Worm (Caenorhabditis elegans): ENCODE data around the gene C56G2.5.

Gene C56G2.5

ce11 chrIII:6352459-6352858, 28.4 kb upstream of the C56G2.5 start (continued):
- peak; percentile 47 for TF ChIP-seq F13H6.1 (tag; optimal IDR thresholded peaks at IDR 0.05)
- no peak for TF ChIP-seq mab-5 (tag; optimal IDR thresholded peaks at IDR 0.05)
- TF ChIP-seq nhr-23 (tag; optimal IDR thresholded peaks at IDR 0.05): no peak
- TF ChIP-seq elt-3 (tag; optimal IDR thresholded peaks at IDR 0.05): no peak
- peak in 1 of 2 experiments; percentile 43 for TF ChIP-seq lsy-2 (tag; optimal IDR thresholded peaks at IDR 0.05)
- TF ChIP-seq unc-39 (tag; optimal IDR thresholded peaks at IDR 0.05): no peak
- peak; percentile 34 for TF ChIP-seq unc-55 (GFP tag; optimal IDR thresholded peaks at IDR 0.05)
- no peak for TF ChIP-seq elt-1 (tag; optimal IDR thresholded peaks at IDR 0.05)
- peak; percentile 27 for TF ChIP-seq ama-1 (optimal IDR thresholded peaks at IDR 0.05)
- TF ChIP-seq ztf-4 (tag; optimal IDR thresholded peaks at IDR 0.05): no peak
- no peak for TF ChIP-seq mdl-1 (tag; optimal IDR thresholded peaks at IDR 0.05)
- TF ChIP-seq ceh-16 (tag; optimal IDR thresholded peaks at IDR 0.05): no peak
- TF ChIP-seq lin-39 (tag; optimal IDR thresholded peaks at IDR 0.05): no peak
- TF ChIP-seq peb-1 (tag; optimal IDR thresholded peaks at IDR 0.05): no peak
- no peak for TF ChIP-seq egl-27 (tag; optimal IDR thresholded peaks at IDR 0.05)
- TF ChIP-seq aly-2 (tag; optimal IDR thresholded peaks at IDR 0.05): no peak
- TF ChIP-seq alr-1 (tag; optimal IDR thresholded peaks at IDR 0.05): no peak
- TF ChIP-seq blmp-1 (tag; optimal IDR thresholded peaks at IDR 0.05; ENCODE audit: insufficient read depth): no peak
- no peak for TF ChIP-seq gmeb-1 (tag; optimal IDR thresholded peaks at IDR 0.05)
- TF ChIP-seq nhr-237 (tag; optimal IDR thresholded peaks at IDR 0.05): no peak
- no peak for TF ChIP-seq unc-62 (GFP tag; optimal IDR thresholded peaks at IDR 0.05)

ce11 chrIII:6351438-6351837, 27.4 kb upstream of the C56G2.5 start:
- TF ChIP-seq R02D3.7 (tag; optimal IDR thresholded peaks at IDR 0.05) (no peak), nhr-129 (tag; optimal IDR thresholded peaks at IDR 0.05) (peak; percentile 24), zag-1 (tag; optimal IDR thresholded peaks at IDR 0.05) (peak; percentile 58), unc-55 (GFP tag; optimal IDR thresholded peaks at IDR 0.05) (peak; percentile 12)

ce11 chrIII:6350424-6350823, 26.4 kb upstream of the C56G2.5 start:
- TF ChIP-seq lsy-2 (tag; optimal IDR thresholded peaks at IDR 0.05) (peak in 1 of 2 experiments; percentile 18), nhr-21 (tag; optimal IDR thresholded peaks at IDR 0.05) (no peak), sma-9 (GFP tag; optimal IDR thresholded peaks at IDR 0.05) (peak; percentile 47), sma-9 (tag; optimal IDR thresholded peaks at IDR 0.05) (no peak)

ce11 chrIII:6348578-6348977, 24.5 kb upstream of the C56G2.5 start:
- TF ChIP-seq fos-1 (tag; optimal IDR thresholded peaks at IDR 0.05) (no peak), mdl-1 (tag; optimal IDR thresholded peaks at IDR 0.05) (peak in 1 of 2 experiments; percentile 75), unc-55 (GFP tag; optimal IDR thresholded peaks at IDR 0.05) (peak; percentile 6), alr-1 (tag; optimal IDR thresholded peaks at IDR 0.05) (no peak), nhr-129 (tag; optimal IDR thresholded peaks at IDR 0.05) (peak; percentile 43), nhr-23 (tag; optimal IDR thresholded peaks at IDR 0.05) (no peak), lsy-2 (tag; optimal IDR thresholded peaks at IDR 0.05) (peak; percentile 12 to 64), sem-4 (tag; optimal IDR thresholded peaks at IDR 0.05) (peak; percentile 55), nhr-77 (tag; optimal IDR thresholded peaks at IDR 0.05) (no peak), sma-9 (GFP tag; optimal IDR thresholded peaks at IDR 0.05) (peak; percentile 44), sma-9 (tag; optimal IDR thresholded peaks at IDR 0.05) (no peak), nhr-10 (tag; optimal IDR thresholded peaks at IDR 0.05) (no peak), unc-39 (tag; optimal IDR thresholded peaks at IDR 0.05) (no peak), snpc-4 (tag; optimal IDR thresholded peaks at IDR 0.05) (no peak), crh-2 (tag; optimal IDR thresholded peaks at IDR 0.05) (peak; percentile 60), F13H6.1 (tag; optimal IDR thresholded peaks at IDR 0.05) (peak; percentile 57), zag-1 (tag; optimal IDR thresholded peaks at IDR 0.05) (peak; percentile 35), lin-11 (tag; optimal IDR thresholded peaks at IDR 0.05) (no peak), C34F6.9 (tag; optimal IDR thresholded peaks at IDR 0.05) (peak; percentile 53)

ce11 chrIII:6345968-6346498, 22.0 kb upstream of the C56G2.5 start, which contains the start of the genes trmt-10C.2 and C56G2.22:
Gene trmt-10C.2 (plus strand): TSS chrIII:6346281.
Gene C56G2.22 (plus strand): TSS chrIII:6346448.
- TF ChIP-seq mab-5 (tag; optimal IDR thresholded peaks at IDR 0.05) (no peak), C34F6.9 (tag; optimal IDR thresholded peaks at IDR 0.05) (peak; percentile 1), fos-1 (tag; optimal IDR thresholded peaks at IDR 0.05) (no peak), ztf-1 (GFP tag; conservative IDR thresholded peaks at IDR 0.05) (no peak)

Measured in whole organism, L2 larva.